Fruit fly (Drosophila melanogaster): ENCODE results near the gene mip130.

The mip130 gene

dm6 chrX:1889926-1890325 is 18.1 kb upstream of the mip130 start, which contains the start of the genes trr and mRpL16 (continued):
- no peak for TF ChIP-seq fd96Cb (tag; optimal IDR thresholded peaks at IDR 0.05)
- no peak for TF ChIP-seq CG3281 (GFP tag; optimal IDR thresholded peaks at IDR 0.05)
- no peak for TF ChIP-seq psq (GFP tag; optimal IDR thresholded peaks at IDR 0.05)
- TF ChIP-seq CG10979 (tag; optimal IDR thresholded peaks at IDR 0.05), result peak; percentile 32
- no peak for TF ChIP-seq ind (GFP tag; optimal IDR thresholded peaks at IDR 0.05)
- TF ChIP-seq Tbp (GFP tag; optimal IDR thresholded peaks at IDR 0.05), result no peak
- TF ChIP-seq zen2 (GFP tag; IDR thresholded peaks at IDR 0.05; ENCODE audit: partially characterized antibody), result peak; percentile 30; the same call in 1 of the 3 replicates
- no peak for TF ChIP-seq CG17612 (GFP tag; IDR thresholded peaks at IDR 0.05)
- TF ChIP-seq ATbp (GFP tag; optimal IDR thresholded peaks at IDR 0.05), result no peak
- peak; percentile 93 for TF ChIP-seq CG30020 (tag; optimal IDR thresholded peaks at IDR 0.05)
- peak; percentile 20 for TF ChIP-seq chn (GFP tag; optimal IDR thresholded peaks at IDR 0.05)
- no peak for TF ChIP-seq CG15601 (tag; optimal IDR thresholded peaks at IDR 0.05)
- TF ChIP-seq CG7928 (GFP tag; optimal IDR thresholded peaks at IDR 0.05), result peak; percentile 92
- TF ChIP-seq CG11093 (GFP tag; IDR thresholded peaks at IDR 0.05), result no peak; the same call in 2 of the 3 replicates
- peak; percentile 3 for TF ChIP-seq pnt (GFP tag; optimal IDR thresholded peaks at IDR 0.05)
- peak; percentile 100 for TF ChIP-seq CG17802 (tag; optimal IDR thresholded peaks at IDR 0.05)
- TF ChIP-seq CG17186 (GFP tag; optimal IDR thresholded peaks at IDR 0.05), result peak; percentile 32
- peak; percentile 64; the same call in 1 of the 3 replicates for TF ChIP-seq CG34422 (GFP tag; IDR thresholded peaks at IDR 0.05)
- 0 out of 3 replicates have a peak, but pooled peaks have one; percentile 40 for TF ChIP-seq Optix (GFP tag; IDR thresholded peaks at IDR 0.05)
- TF ChIP-seq CG31388 (GFP tag; optimal IDR thresholded peaks at IDR 0.05), result no peak
- peak; percentile 83 for TF ChIP-seq trem (tag; optimal IDR thresholded peaks at IDR 0.05)
- TF ChIP-seq emc (GFP tag; optimal IDR thresholded peaks at IDR 0.05), result no peak
- no peak for TF ChIP-seq CG3995 (GFP tag; optimal IDR thresholded peaks at IDR 0.05)
- TF ChIP-seq Fer1 (GFP tag; optimal IDR thresholded peaks at IDR 0.05), result peak; percentile 53
- no peak for TF ChIP-seq CG1832 (GFP tag; optimal IDR thresholded peaks at IDR 0.05)
- TF ChIP-seq gt (GFP tag; IDR thresholded peaks at IDR 0.05), result no peak
- no peak for TF ChIP-seq CG2889 (GFP tag; IDR thresholded peaks at IDR 0.05)
- no peak for TF ChIP-seq ara (GFP tag; IDR thresholded peaks at IDR 0.05)
- no peak for TF ChIP-seq CG10209 (GFP tag; optimal IDR thresholded peaks at IDR 0.05)
- TF ChIP-seq CG8359 (GFP tag; optimal IDR thresholded peaks at IDR 0.05; ENCODE audit: borderline replicate concordance), result no peak
- TF ChIP-seq ems (GFP tag; optimal IDR thresholded peaks at IDR 0.05), result no peak
- TF ChIP-seq CG7786 (GFP tag; optimal IDR thresholded peaks at IDR 0.05), result peak; percentile 58
- no peak for TF ChIP-seq lab (GFP tag; optimal IDR thresholded peaks at IDR 0.05)
- TF ChIP-seq Adf1 (GFP tag; IDR thresholded peaks at IDR 0.05), result no peak
- no peak for TF ChIP-seq eyg (GFP tag; optimal IDR thresholded peaks at IDR 0.05)
- TF ChIP-seq amos (GFP tag; IDR thresholded peaks at IDR 0.05; ENCODE audit: partially characterized antibody), result peak; percentile 70
- TF ChIP-seq cg (GFP tag; optimal IDR thresholded peaks at IDR 0.05), result peak; percentile 7
- TF ChIP-seq CG32772 (GFP tag; IDR thresholded peaks at IDR 0.05), result peak; percentile 41; the same call in 1 of the 2 replicates
- no peak for TF ChIP-seq cwo (GFP tag; optimal IDR thresholded peaks at IDR 0.05)
- no peak for TF ChIP-seq Ssrp (tag; optimal IDR thresholded peaks at IDR 0.05)
- peak; percentile 40; the same call in 1 of the 2 replicates for TF ChIP-seq E2f2 (GFP tag; IDR thresholded peaks at IDR 0.05)
- TF ChIP-seq D (optimal IDR thresholded peaks at IDR 0.05), result no peak
- no peak for TF ChIP-seq D (GFP tag; optimal IDR thresholded peaks at IDR 0.05)
- peak; percentile 86 for TF ChIP-seq YL-1 (GFP tag; optimal IDR thresholded peaks at IDR 0.05)
- TF ChIP-seq CG30403 (GFP tag; optimal IDR thresholded peaks at IDR 0.05), result peak; percentile 18
- TF ChIP-seq CG1647 (GFP tag; optimal IDR thresholded peaks at IDR 0.05), result no peak
- TF ChIP-seq sob (GFP tag; IDR thresholded peaks at IDR 0.05), result peak; percentile 40; the same call in 1 of the 2 replicates
- TF ChIP-seq fd3F (GFP tag; optimal IDR thresholded peaks at IDR 0.05), result peak; percentile 1
- TF ChIP-seq CG17829 (tag; optimal IDR thresholded peaks at IDR 0.05), result peak; percentile 71
- peak; percentile 33 for TF ChIP-seq pum (GFP tag; optimal IDR thresholded peaks at IDR 0.05)
- TF ChIP-seq ato (GFP tag; IDR thresholded peaks at IDR 0.05; ENCODE audit: partially characterized antibody), result 0 out of 2 replicates have a peak, but pooled peaks have one; percentile 45
